Fruit fly (Drosophila melanogaster): Measurements from ENCODE around the gene CG43391.
A peak's percentile ranks its signal among the peaks of the same experiment; 100 is the strongest.

CG43391 gene

dm6 chr3L:11555662-11556460 lies 25.0 kb downstream of the CG43391 start (continued):
- TF ChIP-seq cg (GFP tag; optimal IDR thresholded peaks at IDR 0.05), result no peak
- TF ChIP-seq sug (tag; optimal IDR thresholded peaks at IDR 0.05), result peak; percentile 76
- TF ChIP-seq CG8924 (tag; optimal IDR thresholded peaks at IDR 0.05), result peak; percentile 88
- no peak for TF ChIP-seq CG1832 (GFP tag; optimal IDR thresholded peaks at IDR 0.05)
- TF ChIP-seq aop (GFP tag; IDR thresholded peaks at IDR 0.05), result 0 out of 2 replicates have a peak, but pooled peaks have one; percentile 42
- TF ChIP-seq CG14050 (GFP tag; IDR thresholded peaks at IDR 0.05), result 0 out of 3 replicates have a peak, but pooled peaks have one; percentile 29
- TF ChIP-seq Poxn (GFP tag; IDR thresholded peaks at IDR 0.05), result no peak
- peak; percentile 9 for TF ChIP-seq sqz (GFP tag; optimal IDR thresholded peaks at IDR 0.05)
- 0 out of 2 replicates have a peak, but pooled peaks have one; percentile 34 for TF ChIP-seq CG31224 (GFP tag; IDR thresholded peaks at IDR 0.05)
- peak; percentile 34 for TF ChIP-seq CG34376 (GFP tag; optimal IDR thresholded peaks at IDR 0.05)
- TF ChIP-seq Eip74EF (GFP tag; optimal IDR thresholded peaks at IDR 0.05), result peak in 1 of 2 experiments; percentile 87
- peak; percentile 51 for TF ChIP-seq oc (tag; optimal IDR thresholded peaks at IDR 0.05)
- no peak for TF ChIP-seq br (optimal IDR thresholded peaks at IDR 0.05)
- TF ChIP-seq unpg (GFP tag; optimal IDR thresholded peaks at IDR 0.05), result peak; percentile 83
- TF ChIP-seq Ets97D (GFP tag; optimal IDR thresholded peaks at IDR 0.05), result no peak
- TF ChIP-seq CG8944 (GFP tag; optimal IDR thresholded peaks at IDR 0.05), result peak; percentile 16
- no peak for TF ChIP-seq GATAe (GFP tag; conservative IDR thresholded peaks at IDR 0.05)
- peak; percentile 89 for TF ChIP-seq Blimp-1 (GFP tag; optimal IDR thresholded peaks at IDR 0.05)
- no peak for TF ChIP-seq luna (GFP tag; optimal IDR thresholded peaks at IDR 0.05)
- TF ChIP-seq CG3065 (GFP tag; optimal IDR thresholded peaks at IDR 0.05), result no peak
- no peak for TF ChIP-seq CG17612 (GFP tag; IDR thresholded peaks at IDR 0.05)
- no peak for TF ChIP-seq HLH4C (GFP tag; IDR thresholded peaks at IDR 0.05; ENCODE audit: partially characterized antibody)
- TF ChIP-seq CG17186 (GFP tag; optimal IDR thresholded peaks at IDR 0.05), result peak; percentile 19
- TF ChIP-seq Fer2 (tag; optimal IDR thresholded peaks at IDR 0.05), result peak; percentile 50
- TF ChIP-seq croc (GFP tag; conservative IDR thresholded peaks at IDR 0.05), result no peak; the same call in 1 of the 3 replicates
- TF ChIP-seq CG12219 (GFP tag; optimal IDR thresholded peaks at IDR 0.05), result no peak
- TF ChIP-seq insv (GFP tag; optimal IDR thresholded peaks at IDR 0.05), result no peak
- no peak for TF ChIP-seq CG4730 (GFP tag; IDR thresholded peaks at IDR 0.05)
- TF ChIP-seq CG16779 (GFP tag; IDR thresholded peaks at IDR 0.05), result no peak
- peak; percentile 12 for TF ChIP-seq kay (GFP tag; optimal IDR thresholded peaks at IDR 0.05)
- TF ChIP-seq CG10654 (GFP tag; optimal IDR thresholded peaks at IDR 0.05), result peak; percentile 46
- no peak for TF ChIP-seq Doc3 (GFP tag; IDR thresholded peaks at IDR 0.05; ENCODE audit: partially characterized antibody)
- TF ChIP-seq az2 (GFP tag; optimal IDR thresholded peaks at IDR 0.05), result peak; percentile 53
- TF ChIP-seq pum (GFP tag; optimal IDR thresholded peaks at IDR 0.05), result no peak
- TF ChIP-seq CG3995 (GFP tag; optimal IDR thresholded peaks at IDR 0.05), result no peak
- TF ChIP-seq CG18619 (GFP tag; optimal IDR thresholded peaks at IDR 0.05), result peak; percentile 62
- TF ChIP-seq jigr1 (GFP tag; IDR thresholded peaks at IDR 0.05), result no peak
- no peak for TF ChIP-seq ara (GFP tag; IDR thresholded peaks at IDR 0.05)
- TF ChIP-seq kah (GFP tag; optimal IDR thresholded peaks at IDR 0.05), result no peak
- TF ChIP-seq inv (GFP tag; IDR thresholded peaks at IDR 0.05; ENCODE audit: partially characterized antibody), result no peak
- no peak for TF ChIP-seq Mrtf (GFP tag; IDR thresholded peaks at IDR 0.05)
- peak; percentile 11 for TF ChIP-seq Sry-β (GFP tag; optimal IDR thresholded peaks at IDR 0.05)
- TF ChIP-seq lilli (GFP tag; optimal IDR thresholded peaks at IDR 0.05), result peak; percentile 44
- peak; percentile 78 for TF ChIP-seq CG9437 (GFP tag; optimal IDR thresholded peaks at IDR 0.05)
- TF ChIP-seq Hr39 (optimal IDR thresholded peaks at IDR 0.05), result no peak
- peak; percentile 91 for TF ChIP-seq gem (tag; optimal IDR thresholded peaks at IDR 0.05)
- TF ChIP-seq Nf-YA (GFP tag; IDR thresholded peaks at IDR 0.05), result no peak
- peak; percentile 15; the same call in 1 of the 2 replicates for TF ChIP-seq ap (GFP tag; IDR thresholded peaks at IDR 0.05)
- no peak for TF ChIP-seq MTF-1 (GFP tag; optimal IDR thresholded peaks at IDR 0.05; ENCODE audit: borderline replicate concordance)
- TF ChIP-seq gsb (GFP tag; IDR thresholded peaks at IDR 0.05), result 0 out of 2 replicates have a peak, but pooled peaks have one; percentile 9
